Fruit fly (Drosophila melanogaster) whole organism, embryonic: ENCODE data around the gene CG8861.

ENCODE experiments used
- Blimp-1 ChIP-seq: fragments of 200-800 bp; sonication (Bioruptor generic); optimal IDR thresholded peaks from 3 replicates; lab custom pipeline; 2018; ENCODE audit warnings: missing biosample characterization, missing genetic modification characterization, mild to moderate bottlenecking, moderate library complexity, missing genetic modification reagents
- BtbVII ChIP-seq: fragments of 200-800 bp; sonication (Bioruptor generic); optimal IDR thresholded peaks from 3 replicates; lab custom pipeline; 2017; ENCODE audit warnings: missing biosample characterization, mild to moderate bottlenecking, missing genetic modification characterization
- CG10267 ChIP-seq: fragments of 200-800 bp; sonication (Bioruptor generic); optimal IDR thresholded peaks from 2 replicates; lab custom pipeline; 2018; ENCODE audit warnings: missing biosample characterization, mild to moderate bottlenecking, missing genetic modification characterization, moderate library complexity
- CG10431 ChIP-seq: fragments of 200-800 bp; sonication (Bioruptor generic); optimal IDR thresholded peaks from 3 replicates; lab custom pipeline; 2018; ENCODE audit warnings: missing biosample characterization, mild to moderate bottlenecking, missing genetic modification characterization
- CG10979 ChIP-seq: fragments of 200-800 bp; sonication (Bioruptor generic); optimal IDR thresholded peaks from 2 replicates; lab custom pipeline; 2018; ENCODE audit warnings: missing biosample characterization, mild to moderate bottlenecking, missing genetic modification characterization, moderate library complexity
- CG12236 ChIP-seq: fragments of 200-800 bp; sonication (Bioruptor generic); optimal IDR thresholded peaks from 2 replicates; lab custom pipeline; 2016; ENCODE audit warnings: missing biosample characterization, missing genetic modification characterization
- CG12299 ChIP-seq: fragments of 200-800 bp; sonication (Bioruptor generic); optimal IDR thresholded peaks from 2 replicates; lab custom pipeline; 2018; ENCODE audit warnings: missing biosample characterization, mild to moderate bottlenecking, missing genetic modification characterization
- CG13296 ChIP-seq: fragments of 200-800 bp; sonication (Bioruptor generic); optimal IDR thresholded peaks from 3 replicates; lab custom pipeline; 2018; ENCODE audit warnings: missing biosample characterization, mild to moderate bottlenecking, missing genetic modification characterization
- CG13894 ChIP-seq: fragments of 200-800 bp; sonication (Bioruptor generic); optimal IDR thresholded peaks from 3 replicates; lab custom pipeline; 2018; ENCODE audit warnings: missing biosample characterization, mild to moderate bottlenecking, missing genetic modification characterization, moderate library complexity
- CG15601 ChIP-seq: fragments of 200-800 bp; sonication (Bioruptor generic); optimal IDR thresholded peaks from 3 replicates; lab custom pipeline; 2019; ENCODE audit warnings: missing biosample characterization, mild to moderate bottlenecking, missing genetic modification characterization, moderate library complexity
- CG17328 ChIP-seq: fragments of 200-800 bp; sonication (Bioruptor generic); IDR thresholded peaks from 2 replicates; pipeline ENCODE4 v1.3.6; 2022; ENCODE audit warnings: missing biosample characterization, missing genetic modification characterization
- CG17912 ChIP-seq: fragments of 200-800 bp; sonication (Bioruptor generic); optimal IDR thresholded peaks from 2 replicates; lab custom pipeline; 2018; ENCODE audit warnings: missing biosample characterization, mild to moderate bottlenecking, missing genetic modification characterization
- CG18262 ChIP-seq: fragments of 200-800 bp; optimal IDR thresholded peaks from 3 replicates; lab custom pipeline; 2019; ENCODE audit warnings: missing biosample characterization, mild to moderate bottlenecking, missing genetic modification characterization, moderate library complexity
- CG18764 ChIP-seq: fragments of 200-800 bp; sonication (Bioruptor generic); optimal IDR thresholded peaks from 3 replicates; lab custom pipeline; 2016; ENCODE audit warnings: missing biosample characterization, missing genetic modification characterization
- CG33213 ChIP-seq: fragments of 200-800 bp; sonication (Bioruptor generic); optimal IDR thresholded peaks from 3 replicates; lab custom pipeline; 2016; ENCODE audit warnings: missing biosample characterization, missing genetic modification characterization
- CG33557 ChIP-seq: fragments of 200-800 bp; sonication (Bioruptor generic); optimal IDR thresholded peaks from 2 replicates; lab custom pipeline; 2019; ENCODE audit warnings: missing biosample characterization, mild to moderate bottlenecking, missing genetic modification characterization, moderate library complexity
- CG34376 ChIP-seq: fragments of 200-800 bp; sonication (Bioruptor generic); optimal IDR thresholded peaks from 2 replicates; lab custom pipeline; 2018; ENCODE audit warnings: missing biosample characterization, mild to moderate bottlenecking, missing genetic modification characterization
- CG5180 ChIP-seq: fragments of 200-800 bp; sonication (Bioruptor generic); optimal IDR thresholded peaks from 3 replicates; lab custom pipeline; 2017; ENCODE audit warnings: missing biosample characterization, missing genetic modification characterization, mild to moderate bottlenecking, moderate library complexity, missing genetic modification reagents
- CG6683 ChIP-seq: fragments of 200-800 bp; sonication (Bioruptor generic); optimal IDR thresholded peaks from 2 replicates; lab custom pipeline; 2017; ENCODE audit warnings: missing biosample characterization, mild to moderate bottlenecking, missing genetic modification characterization, missing genetic modification reagents
- CG6765 ChIP-seq: fragments of 200-800 bp; sonication (Bioruptor generic); optimal IDR thresholded peaks from 3 replicates; lab custom pipeline; 2017; ENCODE audit warnings: missing biosample characterization, mild to moderate bottlenecking, missing genetic modification characterization
- CG6854 ChIP-seq: fragments of 200-800 bp; sonication (Bioruptor generic); optimal IDR thresholded peaks from 3 replicates; lab custom pipeline; 2017; ENCODE audit warnings: missing biosample characterization, mild to moderate bottlenecking, missing genetic modification characterization
- CG8290 ChIP-seq, 3 experiments: fragments of 200-800 bp; sonication (Bioruptor generic); optimal IDR thresholded peaks; 2 replicates each; lab custom pipeline; 2016 to 2019; ENCODE audit warnings: missing biosample characterization in 3 of 3, missing genetic modification characterization in 3 of 3, mild to moderate bottlenecking in 2 of 3, moderate library complexity in 1 of 3
- CG8359 ChIP-seq: fragments of 200-800 bp; sonication (Bioruptor generic); optimal IDR thresholded peaks from 2 replicates; lab custom pipeline; 2017; ENCODE audit warnings: missing biosample characterization, mild to moderate bottlenecking, missing genetic modification characterization, borderline replicate concordance
- CG9932 ChIP-seq: fragments of 200-800 bp; sonication (Bioruptor generic); IDR thresholded peaks from 2 replicates; pipeline ENCODE4 v1.3.6; 2022; ENCODE audit warnings: missing biosample characterization, missing genetic modification characterization
- CoRest ChIP-seq: fragments of 200-800 bp; sonication (Bioruptor generic); optimal IDR thresholded peaks from 3 replicates; lab custom pipeline; 2018; ENCODE audit warnings: missing biosample characterization, mild to moderate bottlenecking, missing genetic modification characterization, moderate library complexity
- Dfd ChIP-seq, 2 experiments: fragments of >200 bp; optimal IDR thresholded peaks; 2 replicates each; lab custom pipeline; 2017; ENCODE audit warnings: missing biosample characterization in 2 of 2, missing genetic modification characterization in 2 of 2
- HLHmδ ChIP-seq: fragments of 200-800 bp; sonication (Bioruptor generic); optimal IDR thresholded peaks from 2 replicates; lab custom pipeline; 2018; ENCODE audit warnings: missing biosample characterization, mild to moderate bottlenecking, missing genetic modification characterization, moderate library complexity
- HmgD ChIP-seq: fragments of 200-800 bp; sonication (Bioruptor generic); optimal IDR thresholded peaks from 3 replicates; lab custom pipeline; 2016; ENCODE audit warnings: missing biosample characterization, missing genetic modification characterization
- Lpt ChIP-seq: fragments of >200 bp; optimal IDR thresholded peaks from 2 replicates; lab custom pipeline; 2018; ENCODE audit warnings: missing biosample characterization, missing genetic modification characterization
- Mad ChIP-seq: fragments of 200-800 bp; sonication (Bioruptor generic); optimal IDR thresholded peaks from 2 replicates; lab custom pipeline; 2016; ENCODE audit warnings: missing biosample characterization, missing genetic modification characterization
- Opbp ChIP-seq: fragments of 200-800 bp; sonication (Bioruptor generic); IDR thresholded peaks from 3 replicates; pipeline ENCODE4 v1.3.6; 2022; ENCODE audit warnings: missing biosample characterization, missing genetic modification characterization; ENCODE audit not compliant: partially characterized antibody
- Side ChIP-seq: fragments of 200-800 bp; sonication (Bioruptor generic); optimal IDR thresholded peaks from 2 replicates; lab custom pipeline; 2016; ENCODE audit warnings: missing biosample characterization, missing genetic modification characterization
- Taf1 ChIP-seq: fragments of 200-800 bp; sonication (Bioruptor generic); IDR thresholded peaks from 2 replicates; pipeline ENCODE4 v1.3.6; 2022; ENCODE audit warnings: missing biosample characterization, missing genetic modification characterization
- cad ChIP-seq: fragments of >200 bp; optimal IDR thresholded peaks from 2 replicates; lab custom pipeline; 2017; ENCODE audit warnings: missing biosample characterization, missing genetic modification characterization
- crc ChIP-seq: fragments of 200-800 bp; sonication (Bioruptor generic); optimal IDR thresholded peaks from 2 replicates; lab custom pipeline; 2016; ENCODE audit warnings: missing biosample characterization, missing genetic modification characterization
- eve ChIP-seq, 2 experiments: fragments of >200 bp; optimal IDR thresholded peaks; 2 replicates each; lab custom pipeline; 2017; ENCODE audit warnings: missing biosample characterization in 2 of 2, missing genetic modification characterization in 2 of 2
- ftz-f1 ChIP-seq: fragments of 200-800 bp; sonication (Bioruptor generic); optimal IDR thresholded peaks from 2 replicates; lab custom pipeline; 2016; ENCODE audit warnings: missing biosample characterization, missing genetic modification characterization
- gem ChIP-seq: fragments of 200-800 bp; sonication (Bioruptor generic); optimal IDR thresholded peaks from 2 replicates; lab custom pipeline; 2019; ENCODE audit warnings: missing biosample characterization, mild to moderate bottlenecking, missing genetic modification characterization, moderate library complexity
- gro ChIP-seq: fragments of 200-800 bp; sonication (Bioruptor generic); optimal IDR thresholded peaks from 2 replicates; lab custom pipeline; 2016; ENCODE audit warnings: missing biosample characterization, missing genetic modification characterization
- her ChIP-seq: fragments of 200-800 bp; sonication (Bioruptor generic); optimal IDR thresholded peaks from 2 replicates; lab custom pipeline; 2016; ENCODE audit warnings: missing biosample characterization, missing genetic modification characterization
- nom ChIP-seq: fragments of 200-800 bp; sonication (Bioruptor generic); optimal IDR thresholded peaks from 2 replicates; lab custom pipeline; 2017; ENCODE audit warnings: missing biosample characterization, missing genetic modification characterization, mild to moderate bottlenecking, moderate library complexity, missing genetic modification reagents
- odd ChIP-seq: fragments of 200-800 bp; sonication (Bioruptor generic); optimal IDR thresholded peaks from 2 replicates; lab custom pipeline; 2017; ENCODE audit warnings: missing biosample characterization, mild to moderate bottlenecking, missing genetic modification characterization
- p53 ChIP-seq: fragments of 200-800 bp; sonication (Bioruptor generic); optimal IDR thresholded peaks from 2 replicates; lab custom pipeline; 2016; ENCODE audit warnings: missing biosample characterization, missing genetic modification characterization
- pnt ChIP-seq: fragments of 200-800 bp; sonication (Bioruptor generic); optimal IDR thresholded peaks from 3 replicates; lab custom pipeline; 2016; ENCODE audit warnings: missing biosample characterization, missing genetic modification characterization
- pros ChIP-seq: fragments of 200-800 bp; sonication (Bioruptor generic); optimal IDR thresholded peaks from 3 replicates; lab custom pipeline; 2019; ENCODE audit warnings: missing biosample characterization, mild to moderate bottlenecking, missing genetic modification characterization, moderate library complexity
- schlank ChIP-seq: fragments of 200-800 bp; sonication (Bioruptor generic); optimal IDR thresholded peaks from 2 replicates; lab custom pipeline; 2018; ENCODE audit warnings: missing biosample characterization, mild to moderate bottlenecking, missing genetic modification characterization
- scrt ChIP-seq: fragments of 200-800 bp; sonication (Bioruptor generic); optimal IDR thresholded peaks from 2 replicates; lab custom pipeline; 2018; ENCODE audit warnings: missing biosample characterization, mild to moderate bottlenecking, missing genetic modification characterization, moderate library complexity
- unpg ChIP-seq: fragments of 200-800 bp; sonication (Bioruptor generic); optimal IDR thresholded peaks from 3 replicates; lab custom pipeline; 2018; ENCODE audit warnings: missing biosample characterization, mild to moderate bottlenecking, missing genetic modification characterization, moderate library complexity
- zf30C ChIP-seq: fragments of 200-800 bp; sonication (Bioruptor generic); optimal IDR thresholded peaks from 3 replicates; lab custom pipeline; 2018; ENCODE audit warnings: missing biosample characterization, mild to moderate bottlenecking, missing genetic modification characterization

CG8861 gene

dm6 chr3R:9342248-9342882 lies 14.1 kb upstream of the CG8861 start (continued):
- TF ChIP-seq gem (tag; lab: Kevin White, UChicago) (peak; percentile 59), Side (GFP tag; lab: Kevin White, UChicago) (no peak), nom (GFP tag; lab: Kevin White, UChicago) (peak; percentile 79), Taf1 (GFP tag; lab: Robert Waterston, UW) (no peak), CG10267 (tag; lab: Kevin White, UChicago) (peak; percentile 46), CG13296 (peak; percentile 75), CG13894 (tag; lab: Kevin White, UChicago) (peak; percentile 54), HmgD (no peak), BtbVII (GFP tag; lab: Kevin White, UChicago) (peak; percentile 67), CG33557 (GFP tag; lab: Kevin White, UChicago) (peak; percentile 69), HLHmδ (GFP tag; lab: Kevin White, UChicago) (peak; percentile 96), CG18764 (no peak), her (no peak), CG18262 (tag; lab: Kevin White, UChicago) (peak; percentile 52), pros (GFP tag; lab: Kevin White, UChicago) (no peak), CG12299 (tag; lab: Kevin White, UChicago) (peak; percentile 81), CG10431 (GFP tag; lab: Kevin White, UChicago) (peak; percentile 31), CG5180 (GFP tag; lab: Kevin White, UChicago) (peak; percentile 58), CG10979 (tag; lab: Kevin White, UChicago) (peak; percentile 33), cad (GFP tag; lab: Kevin White, UChicago) (no peak), ftz-f1 (GFP tag; lab: Kevin White, UChicago) (peak; percentile 11), pnt (GFP tag; lab: Kevin White, UChicago) (no peak), Dfd (GFP tag; optimal IDR thresholded peaks at IDR 0.05; lab: Kevin White, UChicago) (no peak), Blimp-1 (GFP tag; lab: Kevin White, UChicago) (peak; percentile 55), CG6765 (GFP tag; lab: Kevin White, UChicago) (peak; percentile 50), CG6854 (peak; percentile 61), CG8290 (GFP tag; optimal IDR thresholded peaks at IDR 0.05; lab: Kevin White, UChicago) (no peak), CG8290 (tag; optimal IDR thresholded peaks at IDR 0.05; lab: Kevin White, UChicago) (peak; percentile 18 to 81), CG15601 (peak; percentile 61), CG9932 (GFP tag; lab: Robert Waterston, UW) (peak; percentile 11; the same call in 1 of the 2 replicates), gro (no peak), schlank (tag; lab: Kevin White, UChicago) (peak; percentile 39), CG8359 (GFP tag; lab: Kevin White, UChicago) (no peak), odd (GFP tag; lab: Kevin White, UChicago) (peak; percentile 65), CoRest (tag; lab: Kevin White, UChicago) (peak; percentile 26), CG12236 (GFP tag; lab: Kevin White, UChicago) (no peak), CG17912 (GFP tag; lab: Kevin White, UChicago) (peak; percentile 72), Mad (no peak), CG17328 (GFP tag; lab: Robert Waterston, UW) (no peak), CG33213 (GFP tag; lab: Kevin White, UChicago) (peak; percentile 8), eve (GFP tag; optimal IDR thresholded peaks at IDR 0.05; lab: Kevin White, UChicago) (peak in 1 of 2 experiments; percentile 71), Lpt (GFP tag; lab: Kevin White, UChicago) (no peak), CG34376 (GFP tag; lab: Kevin White, UChicago) (peak; percentile 60), zf30C (GFP tag; lab: Kevin White, UChicago) (peak; percentile 46), Opbp (GFP tag; lab: Robert Waterston, UW) (no peak), unpg (GFP tag; lab: Kevin White, UChicago) (peak; percentile 65), crc (GFP tag; lab: Kevin White, UChicago) (no peak), p53 (GFP tag; lab: Kevin White, UChicago) (no peak), scrt (GFP tag; lab: Kevin White, UChicago) (peak; percentile 22), CG6683 (GFP tag; lab: Kevin White, UChicago) (peak; percentile 62)
